Fruit fly (Drosophila melanogaster) ovary, adult (tissue): Measurements from ENCODE around the gene CG6891.

ENCODE experiments used
- CG17801 ChIP-seq: fragments of 200-800 bp; optimal IDR thresholded peaks from 2 replicates; lab custom pipeline; 2019; ENCODE audit warnings: missing biosample characterization, mild to moderate bottlenecking, missing genetic modification characterization, moderate library complexity; ENCODE audit not compliant: partially characterized antibody

CG6891 gene

DNA sequence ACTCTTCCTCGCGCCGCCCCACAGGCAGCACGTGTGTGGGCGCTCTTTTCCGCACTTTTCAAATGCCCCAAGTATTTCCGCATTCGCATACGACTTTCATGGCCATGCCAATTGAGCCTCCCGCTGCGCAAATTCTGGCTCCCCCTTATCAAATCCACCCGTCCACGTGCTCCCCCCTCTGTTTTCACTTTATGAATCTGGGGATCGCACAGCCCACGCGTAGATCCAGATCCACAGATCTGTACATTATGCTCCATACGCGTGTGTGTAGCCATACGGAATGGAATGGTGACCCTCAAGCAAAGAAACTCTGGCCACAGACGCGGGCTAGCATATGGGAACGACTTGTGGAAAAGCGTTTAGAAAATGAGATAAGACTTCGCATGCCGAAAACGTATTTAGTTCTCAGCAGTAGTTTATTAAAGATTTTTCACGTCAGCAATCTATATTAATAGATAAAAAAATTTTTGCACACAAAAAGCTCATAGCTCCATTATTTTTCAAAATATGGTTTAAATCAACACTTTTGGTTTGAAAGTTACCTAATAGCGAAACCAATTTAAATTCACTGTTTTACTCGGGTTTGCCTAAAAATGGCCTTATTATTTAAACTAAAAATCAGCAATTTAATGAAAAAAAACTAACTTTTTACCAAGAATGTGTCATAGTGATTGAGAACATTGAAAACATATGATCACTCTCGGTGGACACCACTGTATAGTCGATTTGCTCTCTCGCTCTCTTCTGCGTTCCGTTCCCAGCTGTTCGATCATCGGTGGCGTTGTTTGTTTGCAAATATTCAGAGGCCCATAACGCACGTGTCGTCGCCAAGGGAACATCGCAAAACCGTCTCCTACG, 14.6 kb downstream of the CG6891 start:
- peak; percentile 4 for TF ChIP-seq CG17801 (GFP tag; lab: Kevin White, UChicago)

dm6 chrX:18791368-18791767, 16.3 kb downstream of the CG6891 start, which contains the start of gene Atg101:
Gene Atg101, plus strand, starts transcription at chrX:18791668.
- no peak for TF ChIP-seq CG17801 (GFP tag; lab: Kevin White, UChicago)

dm6 chrX:18797567-18797966, 22.5 kb downstream of the CG6891 start, which contains the start of gene bnb:
Gene bnb, minus strand, starts transcription at chrX:18797687.
- no peak for TF ChIP-seq CG17801 (GFP tag; lab: Kevin White, UChicago)

DNA sequence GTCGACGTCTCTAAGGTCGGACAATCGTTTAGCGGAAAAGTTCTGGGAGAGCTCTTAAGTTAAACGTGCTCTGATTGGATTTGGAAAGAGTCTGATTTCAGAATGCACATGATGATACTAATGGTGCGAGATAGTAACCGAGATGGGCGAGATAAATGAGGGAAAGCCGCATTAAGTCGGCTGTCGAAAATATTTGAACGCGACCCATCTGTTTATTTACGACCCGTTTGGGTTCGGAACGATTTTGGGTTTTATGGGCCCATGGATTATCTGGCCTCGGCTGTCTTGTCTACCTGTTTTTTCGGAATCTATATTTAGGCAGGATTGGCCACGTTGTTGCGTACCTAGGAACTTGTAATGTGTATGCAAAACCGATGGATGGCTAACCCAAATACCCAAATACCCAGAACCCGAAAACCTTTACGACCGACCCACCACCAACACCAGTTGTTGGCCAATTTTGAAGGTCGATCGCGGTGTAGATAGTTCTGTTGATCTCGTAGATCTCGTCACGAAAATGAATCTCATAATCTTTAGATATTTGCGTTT, 24.4 kb downstream of the CG6891 start:
- no peak for TF ChIP-seq CG17801 (GFP tag; lab: Kevin White, UChicago)

- no peak for TF ChIP-seq CG17801 (GFP tag; lab: Kevin White, UChicago)
Observed at dm6 chrX:18800167-18800566, 25.1 kb downstream of the CG6891 start.

- no peak for TF ChIP-seq CG17801 (GFP tag; lab: Kevin White, UChicago)
Observed at dm6 chrX:18801293-18801692, 26.3 kb downstream of the CG6891 start.

- no peak for TF ChIP-seq CG17801 (GFP tag; lab: Kevin White, UChicago)
Observed at dm6 chrX:18805036-18805435, 30.0 kb downstream of the CG6891 start.

- TF ChIP-seq CG17801 (GFP tag; lab: Kevin White, UChicago), result no peak
Observed at dm6 chrX:18806365-18806764, 31.3 kb downstream of the CG6891 start, which contains the start of gene CG7058. Gene CG7058, plus strand, starts transcription at chrX:18806694.

DNA sequence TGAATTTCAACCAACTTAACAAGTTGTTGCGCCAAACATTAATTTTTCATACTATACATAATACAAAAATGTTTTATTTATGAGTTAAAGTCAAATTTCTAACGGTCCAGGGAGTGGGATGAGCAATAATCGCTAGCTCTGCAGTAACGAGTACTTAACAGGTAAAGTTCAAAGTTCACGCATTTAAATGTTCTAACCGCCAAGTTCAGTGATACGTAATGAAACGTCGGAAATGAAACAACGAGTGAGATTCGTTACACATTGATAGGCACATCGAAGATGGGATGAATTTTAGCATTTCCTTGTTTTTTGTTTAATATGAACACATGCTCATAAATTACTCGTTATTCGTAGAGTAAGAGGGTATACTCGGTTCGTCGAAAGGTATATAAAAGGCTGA, 37.1 kb downstream of the CG6891 start:
- TF ChIP-seq CG17801 (GFP tag; lab: Kevin White, UChicago), result no peak

DNA sequence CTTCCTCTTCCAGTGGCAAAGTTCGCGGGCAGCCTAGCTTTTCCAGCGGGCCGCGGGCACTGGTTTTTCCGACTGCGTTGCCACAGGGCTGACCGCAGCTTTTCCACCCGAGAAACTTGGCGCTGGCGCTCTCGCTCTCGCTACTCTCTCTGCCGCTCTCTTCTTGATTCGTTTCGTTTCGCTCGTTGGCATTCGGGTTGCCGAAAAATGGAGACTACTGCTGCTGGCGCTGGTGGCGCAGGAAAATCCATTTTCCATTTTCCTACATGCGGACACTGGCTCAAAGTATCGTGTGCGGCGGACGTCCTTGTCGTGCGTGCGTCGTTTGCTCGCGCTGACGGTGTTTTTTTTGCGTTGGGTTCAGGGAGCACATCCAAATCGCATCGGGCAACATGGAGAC, 38.0 kb downstream of the CG6891 start, which contains the start of gene CG42450:
Gene CG42450, plus strand, starts transcription at position 249 of the 400 bp plus-strand sequence.
- TF ChIP-seq CG17801 (GFP tag; lab: Kevin White, UChicago), result no peak

- TF ChIP-seq CG17801 (GFP tag; lab: Kevin White, UChicago), result no peak
Observed at dm6 chrX:18814373-18814772, 39.3 kb downstream of the CG6891 start.

dm6 chrX:18814944-18815343, 39.9 kb downstream of the CG6891 start:
- TF ChIP-seq CG17801 (GFP tag; lab: Kevin White, UChicago), result no peak

DNA sequence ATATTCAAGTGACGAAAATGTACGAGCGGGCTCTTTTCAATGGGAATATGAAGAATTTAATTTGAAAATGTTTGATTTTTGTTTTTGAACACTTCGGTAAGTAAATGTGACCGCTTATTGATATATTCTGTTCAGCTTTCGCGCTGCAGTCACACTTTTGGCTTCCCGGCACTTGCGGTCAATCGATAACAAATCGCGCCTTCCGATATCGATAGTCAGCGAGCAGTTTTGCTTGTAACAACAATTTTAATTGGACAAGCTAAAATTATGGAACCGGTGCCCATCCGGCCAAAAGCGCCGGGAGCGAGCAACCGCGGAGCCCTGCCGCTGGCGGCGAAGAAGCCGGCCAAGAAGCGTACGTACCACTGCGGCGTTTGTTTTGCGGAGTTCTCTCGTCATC, 55.4 kb downstream of the CG6891 start, which contains the start of gene CG7101:
Gene CG7101, plus strand, starts transcription at position 196 of the 400 bp plus-strand sequence.
- no peak for TF ChIP-seq CG17801 (GFP tag; lab: Kevin White, UChicago)
